Worm (Caenorhabditis elegans) whole organism, mixed stage, embryonic: ENCODE data around the gene C06A1.3.

Source experiments
- mep-1 ChIP-seq: fragments of 150-350 bp; optimal IDR thresholded peaks from 2 replicates; lab custom pipeline; 2017; ENCODE audit warnings: missing biosample characterization, missing genetic modification reagents, missing genetic modification characterization, inconsistent platforms
- snpc-4 ChIP-seq: fragments of 150-350 bp; optimal IDR thresholded peaks from 2 replicates; lab custom pipeline; 2014; ENCODE audit warnings: missing biosample characterization, missing genetic modification characterization

DNA sequence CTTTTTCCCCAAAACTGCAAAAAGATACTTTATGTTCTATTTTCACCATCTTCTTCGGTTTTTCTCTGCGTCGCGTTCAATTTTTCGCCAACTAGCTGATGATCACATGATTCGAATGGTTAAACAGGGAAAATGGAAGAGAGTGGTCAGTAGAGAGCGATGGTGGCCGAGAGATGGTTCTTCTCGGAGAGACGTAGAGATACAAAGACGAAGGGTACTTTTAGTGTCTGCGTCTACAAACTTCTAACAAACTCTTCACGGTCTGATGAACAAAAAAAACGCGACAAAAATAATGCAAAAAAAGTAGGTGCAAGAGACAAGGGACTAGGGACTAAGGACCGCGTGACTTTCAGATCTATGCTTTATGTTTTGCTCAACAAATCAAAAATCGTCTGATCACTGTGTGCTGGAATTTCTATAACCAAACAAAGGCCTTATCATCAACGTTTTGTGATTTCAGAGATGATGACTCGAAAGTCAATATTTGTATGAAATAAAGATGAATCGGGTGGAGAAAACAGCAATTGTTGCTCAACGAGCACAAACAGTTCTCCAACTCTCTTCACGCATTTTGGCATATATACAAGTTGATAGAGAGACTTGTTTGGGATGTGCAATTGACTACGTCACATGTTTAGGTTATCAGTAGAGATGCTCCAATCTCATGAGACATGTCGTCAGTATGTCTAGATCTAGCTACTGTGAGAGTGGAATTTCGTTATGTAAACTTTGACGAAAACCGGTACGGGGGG lies 19.9 kb upstream of the C06A1.3 start:
- TF ChIP-seq mep-1 (tag; lab: Kevin White, UChicago) (peak; percentile 59), snpc-4 (tag; lab: Kevin White, UChicago) (no peak)
